Fruit fly (Drosophila melanogaster): ENCODE data around the gene tadr.
A peak's percentile ranks its signal among the peaks of the same experiment; 100 is the strongest.

The tadr gene

DNA sequence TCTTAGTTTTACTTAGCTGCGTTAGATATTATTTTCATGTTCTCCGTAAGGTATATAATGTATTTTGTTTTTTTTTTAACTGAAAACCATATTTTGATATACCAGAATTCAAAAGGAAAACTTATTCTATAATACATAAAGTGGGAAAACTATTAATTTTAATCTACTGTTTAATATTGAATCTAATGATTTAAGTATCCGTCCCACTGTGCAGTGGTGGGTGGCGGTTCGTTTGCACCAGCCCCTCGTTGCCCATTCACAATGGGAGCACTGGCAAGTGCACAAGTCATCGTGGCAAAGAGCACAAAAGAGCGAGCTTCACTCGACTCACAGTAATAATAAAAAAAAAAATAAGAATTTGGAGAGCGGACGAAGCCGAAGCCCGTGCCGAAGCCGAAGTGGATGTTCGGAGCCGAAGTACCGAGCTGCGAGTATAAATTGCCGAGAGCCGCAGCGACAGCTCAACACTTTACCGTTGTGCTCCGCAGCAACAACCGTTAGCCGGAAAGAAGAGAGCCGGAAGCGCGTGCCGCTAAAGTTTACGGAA is 21.3 kb downstream of the tadr start, which contains the start of gene CG34136 (continued):
- TF ChIP-seq rib (GFP tag; IDR thresholded peaks at IDR 0.05): no peak
- no peak for TF ChIP-seq trh (GFP tag; optimal IDR thresholded peaks at IDR 0.05)
- TF ChIP-seq CG17829 (tag; optimal IDR thresholded peaks at IDR 0.05): peak; percentile 24
- TF ChIP-seq CG30431 (GFP tag; optimal IDR thresholded peaks at IDR 0.05): no peak
- peak; percentile 38 for TF ChIP-seq CG12659 (GFP tag; optimal IDR thresholded peaks at IDR 0.05)
- no peak for TF ChIP-seq C15 (GFP tag; IDR thresholded peaks at IDR 0.05)
- TF ChIP-seq CG7839 (tag; optimal IDR thresholded peaks at IDR 0.05): peak; percentile 64
- peak; percentile 9; the same call in 1 of the 2 replicates for TF ChIP-seq esg (GFP tag; conservative IDR thresholded peaks at IDR 0.05)
- TF ChIP-seq Sox100B (GFP tag; optimal IDR thresholded peaks at IDR 0.05): peak; percentile 52
- TF ChIP-seq tin (GFP tag; optimal IDR thresholded peaks at IDR 0.05): peak; percentile 18
- TF ChIP-seq ERR (GFP tag; optimal IDR thresholded peaks at IDR 0.05): no peak
- TF ChIP-seq CG4404 (GFP tag; IDR thresholded peaks at IDR 0.05): no peak
- peak; percentile 49 for TF ChIP-seq CG9437 (GFP tag; optimal IDR thresholded peaks at IDR 0.05)
- TF ChIP-seq CG17385 (GFP tag; optimal IDR thresholded peaks at IDR 0.05): no peak
- TF ChIP-seq bcd (GFP tag; optimal IDR thresholded peaks at IDR 0.05): peak; percentile 32
- peak; percentile 58 for TF ChIP-seq CG4424 (GFP tag; optimal IDR thresholded peaks at IDR 0.05)
- TF ChIP-seq Antp (GFP tag; optimal IDR thresholded peaks at IDR 0.05): no peak
- TF ChIP-seq Hsf (GFP tag; optimal IDR thresholded peaks at IDR 0.05): peak; percentile 40
- TF ChIP-seq aop (GFP tag; IDR thresholded peaks at IDR 0.05): no peak
- no peak for TF ChIP-seq CG9817 (tag; optimal IDR thresholded peaks at IDR 0.05)
- TF ChIP-seq gem (tag; optimal IDR thresholded peaks at IDR 0.05): peak; percentile 70
- no peak for TF ChIP-seq CG7357 (GFP tag; IDR thresholded peaks at IDR 0.05)
- TF ChIP-seq Sox102F (GFP tag; optimal IDR thresholded peaks at IDR 0.05): peak; percentile 56
- peak; percentile 41 for TF ChIP-seq CG13424 (tag; optimal IDR thresholded peaks at IDR 0.05)
- peak; percentile 1 for TF ChIP-seq NC2β (GFP tag; optimal IDR thresholded peaks at IDR 0.05)
- TF ChIP-seq gsb-n (tag; optimal IDR thresholded peaks at IDR 0.05): no peak
- peak in 1 of 2 experiments; percentile 74 for TF ChIP-seq Hr51 (GFP tag; optimal IDR thresholded peaks at IDR 0.05)
- peak in 1 of 3 experiments; percentile 11 for TF ChIP-seq lola (GFP tag; optimal IDR thresholded peaks at IDR 0.05)
- TF ChIP-seq CG18764 (GFP tag; optimal IDR thresholded peaks at IDR 0.05): peak; percentile 31
- no peak for TF ChIP-seq HLH3B (GFP tag; IDR thresholded peaks at IDR 0.05)
- 0 out of 3 replicates have a peak, but pooled peaks have one; percentile 5 for TF ChIP-seq zen2 (GFP tag; IDR thresholded peaks at IDR 0.05; ENCODE audit: partially characterized antibody)
- 0 out of 3 replicates have a peak, but pooled peaks have one; percentile 39 for TF ChIP-seq CG11695 (GFP tag; IDR thresholded peaks at IDR 0.05)
- TF ChIP-seq Max (GFP tag; optimal IDR thresholded peaks at IDR 0.05): no peak
- no peak for TF ChIP-seq Doc3 (GFP tag; IDR thresholded peaks at IDR 0.05; ENCODE audit: partially characterized antibody)
- peak; percentile 6 for TF ChIP-seq BtbVII (GFP tag; optimal IDR thresholded peaks at IDR 0.05)
- TF ChIP-seq odd (GFP tag; optimal IDR thresholded peaks at IDR 0.05): peak; percentile 28
- TF ChIP-seq CG2116 (GFP tag; optimal IDR thresholded peaks at IDR 0.05): peak; percentile 8
- peak; percentile 12 for TF ChIP-seq Fer1 (GFP tag; optimal IDR thresholded peaks at IDR 0.05)
- peak; percentile 29 for TF ChIP-seq CG13775 (GFP tag; optimal IDR thresholded peaks at IDR 0.05)
- TF ChIP-seq pita (GFP tag; optimal IDR thresholded peaks at IDR 0.05): no peak
- peak; percentile 6; the same call in 1 of the 2 replicates for TF ChIP-seq MBD-R2 (GFP tag; IDR thresholded peaks at IDR 0.05)
- peak; percentile 97 for TF ChIP-seq CG2712 (tag; optimal IDR thresholded peaks at IDR 0.05)
- TF ChIP-seq tgo (GFP tag; IDR thresholded peaks at IDR 0.05): peak; percentile 39; the same call in 1 of the 3 replicates
- no peak for TF ChIP-seq bab2 (GFP tag; optimal IDR thresholded peaks at IDR 0.05)
- TF ChIP-seq pros (GFP tag; optimal IDR thresholded peaks at IDR 0.05): peak; percentile 59
- TF ChIP-seq bbx (GFP tag; IDR thresholded peaks at IDR 0.05; ENCODE audit: partially characterized antibody): peak; percentile 25; the same call in 1 of the 2 replicates
- peak; percentile 56 for TF ChIP-seq Six4 (GFP tag; optimal IDR thresholded peaks at IDR 0.05)
- no peak for TF ChIP-seq CG5953 (GFP tag; IDR thresholded peaks at IDR 0.05)
- no peak for TF ChIP-seq B-H2 (GFP tag; optimal IDR thresholded peaks at IDR 0.05)

Data from whole organism, embryonic.